Fruit fly (Drosophila melanogaster) whole organism, embryonic: ENCODE data around the gene CG31957.

Experiments used
- Bteb2 ChIP-seq: fragments of 200-800 bp; sonication (Bioruptor generic); optimal IDR thresholded peaks from 2 replicates; lab custom pipeline; 2016; ENCODE audit warnings: missing biosample characterization, missing genetic modification characterization
- C15 ChIP-seq: fragments of 200-800 bp; sonication (Bioruptor generic); IDR thresholded peaks from 3 replicates; pipeline ENCODE4 v1.3.6; 2022; ENCODE audit warnings: missing biosample characterization, missing genetic modification characterization
- CG10462 ChIP-seq: fragments of 200-800 bp; sonication (Bioruptor generic); optimal IDR thresholded peaks from 2 replicates; lab custom pipeline; 2016; ENCODE audit warnings: missing biosample characterization, missing genetic modification characterization
- CG13624 ChIP-seq: fragments of 200-800 bp; sonication (Bioruptor generic); optimal IDR thresholded peaks from 2 replicates; lab custom pipeline; 2016; ENCODE audit warnings: missing biosample characterization, missing genetic modification characterization
- CG14014 ChIP-seq: fragments of 200-800 bp; sonication (Bioruptor generic); IDR thresholded peaks from 2 replicates; pipeline ENCODE4 v1.3.6; 2022; ENCODE audit warnings: missing biosample characterization, missing genetic modification characterization
- CG14965 ChIP-seq: fragments of 200-800 bp; sonication (Bioruptor generic); optimal IDR thresholded peaks from 2 replicates; lab custom pipeline; 2016; ENCODE audit warnings: missing biosample characterization, missing genetic modification characterization, borderline replicate concordance
- CG15696 ChIP-seq: fragments of 200-800 bp; sonication (Bioruptor generic); optimal IDR thresholded peaks from 2 replicates; lab custom pipeline; 2019; ENCODE audit warnings: missing biosample characterization, mild to moderate bottlenecking, missing genetic modification characterization, moderate library complexity
- CG1603 ChIP-seq: fragments of 200-800 bp; sonication (Bioruptor generic); optimal IDR thresholded peaks from 2 replicates; lab custom pipeline; 2019; ENCODE audit warnings: missing biosample characterization, mild to moderate bottlenecking, missing genetic modification characterization, moderate library complexity
- CG17568 ChIP-seq: fragments of 200-800 bp; sonication (Bioruptor generic); optimal IDR thresholded peaks from 2 replicates; lab custom pipeline; 2018; ENCODE audit warnings: missing biosample characterization, mild to moderate bottlenecking, missing genetic modification characterization, moderate library complexity
- CG17912 ChIP-seq: fragments of 200-800 bp; sonication (Bioruptor generic); optimal IDR thresholded peaks from 2 replicates; lab custom pipeline; 2018; ENCODE audit warnings: missing biosample characterization, mild to moderate bottlenecking, missing genetic modification characterization
- CG2199 ChIP-seq: fragments of 200-800 bp; sonication (Bioruptor generic); IDR thresholded peaks from 3 replicates; pipeline ENCODE4 v1.3.6; 2022; ENCODE audit warnings: missing biosample characterization, missing genetic modification characterization
- CG30020 ChIP-seq: fragments of 200-800 bp; optimal IDR thresholded peaks from 2 replicates; lab custom pipeline; 2019; ENCODE audit warnings: missing biosample characterization, mild to moderate bottlenecking, missing genetic modification characterization, moderate library complexity
- CG31388 ChIP-seq: fragments of 200-800 bp; sonication (Bioruptor generic); optimal IDR thresholded peaks from 2 replicates; lab custom pipeline; 2016; ENCODE audit warnings: missing biosample characterization, missing genetic modification characterization
- CG3838 ChIP-seq: fragments of 200-800 bp; sonication (Bioruptor generic); optimal IDR thresholded peaks from 3 replicates; lab custom pipeline; 2016; ENCODE audit warnings: missing biosample characterization, missing genetic modification characterization
- CG42726 ChIP-seq: fragments of 200-800 bp; sonication (Bioruptor generic); IDR thresholded peaks from 2 replicates; pipeline ENCODE4 v1.3.6; 2022; ENCODE audit warnings: missing biosample characterization, missing genetic modification characterization; ENCODE audit not compliant: partially characterized antibody
- CG4360 ChIP-seq: fragments of 200-800 bp; sonication (Bioruptor generic); IDR thresholded peaks from 2 replicates; pipeline ENCODE4 v1.3.6; 2022; ENCODE audit warnings: missing biosample characterization, missing genetic modification characterization
- CG43689 ChIP-seq: fragments of 200-800 bp; sonication (Bioruptor generic); IDR thresholded peaks from 2 replicates; pipeline ENCODE4 v1.3.6; 2022; ENCODE audit warnings: missing biosample characterization, missing genetic modification characterization
- CG5180 ChIP-seq: fragments of 200-800 bp; sonication (Bioruptor generic); optimal IDR thresholded peaks from 3 replicates; lab custom pipeline; 2017; ENCODE audit warnings: missing biosample characterization, missing genetic modification characterization, mild to moderate bottlenecking, moderate library complexity, missing genetic modification reagents
- CG6683 ChIP-seq: fragments of 200-800 bp; sonication (Bioruptor generic); optimal IDR thresholded peaks from 2 replicates; lab custom pipeline; 2017; ENCODE audit warnings: missing biosample characterization, mild to moderate bottlenecking, missing genetic modification characterization, missing genetic modification reagents
- CG8290 ChIP-seq, 3 experiments: fragments of 200-800 bp; sonication (Bioruptor generic); optimal IDR thresholded peaks; 2 replicates each; lab custom pipeline; 2016 to 2019; ENCODE audit warnings: missing biosample characterization in 3 of 3, missing genetic modification characterization in 3 of 3, mild to moderate bottlenecking in 2 of 3, moderate library complexity in 1 of 3
- Dp ChIP-seq: fragments of 200-800 bp; sonication (Bioruptor generic); optimal IDR thresholded peaks from 2 replicates; lab custom pipeline; 2018; ENCODE audit warnings: missing biosample characterization, mild to moderate bottlenecking, missing genetic modification characterization, moderate library complexity
- Hand ChIP-seq: fragments of 200-800 bp; sonication (Bioruptor generic); optimal IDR thresholded peaks from 2 replicates; lab custom pipeline; 2017; ENCODE audit warnings: mild to moderate bottlenecking, missing biosample characterization, missing genetic modification reagents, missing genetic modification characterization
- Hr3 ChIP-seq: fragments of 200-800 bp; sonication (Bioruptor generic); optimal IDR thresholded peaks from 3 replicates; lab custom pipeline; 2016; ENCODE audit warnings: missing biosample characterization, missing genetic modification characterization
- Hr39 ChIP-seq: fragments of >200 bp; optimal IDR thresholded peaks from 2 replicates; lab custom pipeline; 2017
- Max ChIP-seq: fragments of 200-800 bp; sonication (Bioruptor generic); optimal IDR thresholded peaks from 2 replicates; lab custom pipeline; 2016; ENCODE audit warnings: missing biosample characterization, mild to moderate bottlenecking, missing genetic modification characterization
- Nf-YC ChIP-seq: fragments of 200-800 bp; optimal IDR thresholded peaks from 3 replicates; lab custom pipeline; 2019; ENCODE audit warnings: missing biosample characterization, mild to moderate bottlenecking, missing genetic modification characterization, moderate library complexity
- NfI ChIP-seq: fragments of 200-800 bp; sonication (Bioruptor generic); optimal IDR thresholded peaks from 3 replicates; lab custom pipeline; 2018; ENCODE audit warnings: missing biosample characterization, mild to moderate bottlenecking, missing genetic modification characterization, moderate library complexity
- PHDP ChIP-seq: fragments of 200-800 bp; sonication (Bioruptor generic); optimal IDR thresholded peaks from 3 replicates; lab custom pipeline; 2018; ENCODE audit warnings: missing biosample characterization, mild to moderate bottlenecking, missing genetic modification characterization, moderate library complexity
- YL-1 ChIP-seq: fragments of 200-800 bp; sonication (Bioruptor generic); optimal IDR thresholded peaks from 3 replicates; lab custom pipeline; 2017; ENCODE audit warnings: missing biosample characterization, mild to moderate bottlenecking, missing genetic modification characterization
- ab ChIP-seq: fragments of 200-800 bp; sonication (Bioruptor generic); optimal IDR thresholded peaks from 2 replicates; lab custom pipeline; 2016; ENCODE audit warnings: missing biosample characterization, missing genetic modification characterization
- amos ChIP-seq: fragments of 200-800 bp; sonication (Bioruptor generic); IDR thresholded peaks from 2 replicates; pipeline ENCODE4 v1.3.6; 2022; ENCODE audit warnings: missing biosample characterization, missing genetic modification characterization; ENCODE audit not compliant: partially characterized antibody
- ato ChIP-seq: fragments of 200-800 bp; sonication (Bioruptor generic); IDR thresholded peaks from 2 replicates; pipeline ENCODE4 v1.3.6; 2022; ENCODE audit warnings: missing biosample characterization, missing genetic modification characterization; ENCODE audit not compliant: partially characterized antibody
- az2 ChIP-seq: fragments of 200-800 bp; sonication (Bioruptor generic); optimal IDR thresholded peaks from 3 replicates; lab custom pipeline; 2016; ENCODE audit warnings: missing biosample characterization, missing genetic modification characterization
- chif ChIP-seq, 2 experiments: fragments of 200-800 bp; sonication (Bioruptor generic); optimal IDR thresholded peaks; 3 replicates each; lab custom pipeline; 2016; ENCODE audit warnings: missing biosample characterization in 2 of 2, missing genetic modification characterization in 2 of 2
- corto ChIP-seq: fragments of 200-800 bp; sonication (Bioruptor generic); optimal IDR thresholded peaks from 2 replicates; lab custom pipeline; 2016; ENCODE audit warnings: missing biosample characterization, mild to moderate bottlenecking, missing genetic modification characterization, moderate library complexity
- fu2 ChIP-seq: fragments of 200-800 bp; sonication (Bioruptor generic); optimal IDR thresholded peaks from 2 replicates; lab custom pipeline; 2016; ENCODE audit warnings: missing biosample characterization, missing genetic modification characterization
- gce ChIP-seq: fragments of 200-800 bp; sonication (Bioruptor generic); IDR thresholded peaks from 3 replicates; pipeline ENCODE4 v1.3.6; 2022; ENCODE audit warnings: missing biosample characterization, missing genetic modification characterization
- gfzf ChIP-seq: fragments of 200-800 bp; sonication (Bioruptor generic); optimal IDR thresholded peaks from 2 replicates; lab custom pipeline; 2016; ENCODE audit warnings: missing biosample characterization, mild to moderate bottlenecking, missing genetic modification characterization, moderate library complexity
- hbn ChIP-seq: fragments of 200-800 bp; sonication (Bioruptor generic); IDR thresholded peaks from 2 replicates; pipeline ENCODE4 v1.3.6; 2022; ENCODE audit warnings: missing biosample characterization, missing genetic modification characterization; ENCODE audit not compliant: partially characterized antibody
- lbe ChIP-seq: fragments of 200-800 bp; sonication (Bioruptor generic); optimal IDR thresholded peaks from 2 replicates; lab custom pipeline; 2016; ENCODE audit warnings: missing biosample characterization, mild to moderate bottlenecking, missing genetic modification characterization
- mam ChIP-seq: fragments of 200-800 bp; sonication (Bioruptor generic); optimal IDR thresholded peaks from 3 replicates; lab custom pipeline; 2016; ENCODE audit warnings: missing biosample characterization, missing genetic modification characterization
- nau ChIP-seq: fragments of 200-800 bp; sonication (Bioruptor generic); optimal IDR thresholded peaks from 3 replicates; lab custom pipeline; 2017; ENCODE audit warnings: missing biosample characterization, mild to moderate bottlenecking, missing genetic modification characterization, missing genetic modification reagents
- pfk ChIP-seq: fragments of 200-800 bp; sonication (Bioruptor generic); optimal IDR thresholded peaks from 2 replicates; lab custom pipeline; 2018; ENCODE audit warnings: missing biosample characterization, mild to moderate bottlenecking, missing genetic modification characterization, moderate library complexity
- pum ChIP-seq: fragments of 200-800 bp; sonication (Bioruptor generic); optimal IDR thresholded peaks from 2 replicates; lab custom pipeline; 2016; ENCODE audit warnings: missing biosample characterization, missing genetic modification characterization
- sens ChIP-seq: fragments of 200-800 bp; sonication (Bioruptor generic); peaks from one replicate; lab custom pipeline; 2016; ENCODE audit warnings: missing biosample characterization, missing genetic modification characterization
- sisA ChIP-seq: fragments of 200-800 bp; sonication (Bioruptor generic); IDR thresholded peaks from 2 replicates; pipeline ENCODE4 v1.3.6; 2022; ENCODE audit warnings: missing biosample characterization, missing genetic modification characterization
- stwl ChIP-seq: fragments of 200-800 bp; sonication (Bioruptor generic); optimal IDR thresholded peaks from 3 replicates; lab custom pipeline; 2018; ENCODE audit warnings: missing biosample characterization, mild to moderate bottlenecking, missing genetic modification characterization, moderate library complexity
- tap ChIP-seq: fragments of 200-800 bp; optimal IDR thresholded peaks from 3 replicates; lab custom pipeline; 2019; ENCODE audit warnings: missing biosample characterization, mild to moderate bottlenecking, missing genetic modification characterization, moderate library complexity
- tx ChIP-seq: fragments of 200-800 bp; sonication (Bioruptor generic); optimal IDR thresholded peaks from 2 replicates; lab custom pipeline; 2016; ENCODE audit warnings: missing biosample characterization, missing genetic modification characterization
- z ChIP-seq: fragments of 200-800 bp; sonication (Bioruptor generic); IDR thresholded peaks from 3 replicates; pipeline ENCODE4 v1.3.6; 2022; ENCODE audit warnings: missing biosample characterization, missing genetic modification characterization
- zf30C ChIP-seq: fragments of 200-800 bp; sonication (Bioruptor generic); optimal IDR thresholded peaks from 3 replicates; lab custom pipeline; 2018; ENCODE audit warnings: missing biosample characterization, mild to moderate bottlenecking, missing genetic modification characterization

The CG31957 gene

DNA sequence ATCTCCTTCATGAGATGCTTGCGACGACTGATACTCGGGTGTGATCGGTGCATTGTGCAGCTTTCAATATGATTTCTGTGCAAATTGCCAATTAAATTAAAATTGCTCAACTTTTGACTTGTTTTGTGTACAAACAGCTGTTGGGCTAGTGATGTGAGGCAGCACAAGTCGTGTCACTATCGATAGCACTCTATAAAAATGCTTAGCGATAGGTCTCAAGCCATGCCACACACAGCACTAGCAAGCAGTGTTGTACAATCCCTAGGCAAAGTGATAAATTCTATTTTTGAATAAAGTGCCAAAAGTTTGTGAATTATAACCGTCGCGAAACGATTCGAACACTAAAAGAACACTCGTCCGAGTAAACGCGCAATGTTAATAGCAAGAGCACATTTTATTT lies at the start of gene CG31957 (continued):
- TF ChIP-seq CG13624 (peak; percentile 49), gfzf (peak; percentile 13), pfk (GFP tag; lab: Kevin White, UChicago) (no peak), Bteb2 (GFP tag; lab: Kevin White, UChicago) (peak; percentile 38), CG17568 (GFP tag; lab: Kevin White, UChicago) (no peak), CG14014 (GFP tag; lab: Robert Waterston, UW) (peak; percentile 53), NfI (peak; percentile 40), Dp (peak; percentile 74), CG6683 (GFP tag; lab: Kevin White, UChicago) (no peak), PHDP (no peak), CG17912 (GFP tag; lab: Kevin White, UChicago) (peak; percentile 38), tap (tag; lab: Kevin White, UChicago) (no peak), az2 (GFP tag; lab: Kevin White, UChicago) (peak; percentile 10), gce (no peak), C15 (GFP tag; lab: Robert Waterston, UW) (no peak), CG2199 (GFP tag; lab: Robert Waterston, UW) (no peak), CG14965 (GFP tag; lab: Kevin White, UChicago) (no peak), CG1603 (peak; percentile 87), mam (GFP tag; lab: Kevin White, UChicago) (peak; percentile 78), CG8290 (GFP tag; optimal IDR thresholded peaks at IDR 0.05; lab: Kevin White, UChicago) (peak; percentile 39), CG8290 (tag; optimal IDR thresholded peaks at IDR 0.05; lab: Kevin White, UChicago) (no peak), Nf-YC (tag; lab: Kevin White, UChicago) (no peak), Hand (no peak), corto (GFP tag; lab: Kevin White, UChicago) (no peak), CG42726 (GFP tag; lab: Robert Waterston, UW) (peak; percentile 90), stwl (peak; percentile 94), zf30C (GFP tag; lab: Kevin White, UChicago) (no peak), CG3838 (no peak), pum (peak; percentile 46), hbn (peak; percentile 96), CG30020 (tag; lab: Kevin White, UChicago) (no peak), z (GFP tag; lab: Robert Waterston, UW) (no peak), sisA (GFP tag; lab: Robert Waterston, UW) (0 out of 2 replicates have a peak, but pooled peaks have one; percentile 13), lbe (GFP tag; lab: Kevin White, UChicago) (no peak), CG5180 (GFP tag; lab: Kevin White, UChicago) (no peak), nau (GFP tag; lab: Kevin White, UChicago) (no peak), YL-1 (peak; percentile 48), amos (GFP tag; lab: Robert Waterston, UW) (peak; percentile 96), fu2 (peak; percentile 74), sens (GFP tag; lab: Kevin White, UChicago) (peak; percentile 88), Hr3 (GFP tag; lab: Kevin White, UChicago) (peak; percentile 49), chif (GFP tag; optimal IDR thresholded peaks at IDR 0.05; lab: Kevin White, UChicago) (peak; percentile 58 to 65), Max (GFP tag; lab: Kevin White, UChicago) (peak; percentile 35), ab (GFP tag; lab: Kevin White, UChicago) (peak; percentile 27), tx (GFP tag; lab: Kevin White, UChicago) (peak; percentile 45), Hr39 (lab: Kevin White, UChicago) (no peak), CG10462 (GFP tag; lab: Kevin White, UChicago) (no peak), ato (GFP tag; lab: Robert Waterston, UW) (peak; percentile 92), CG15696 (no peak), CG43689 (GFP tag; lab: Robert Waterston, UW) (no peak), CG31388 (GFP tag; lab: Kevin White, UChicago) (no peak), CG4360 (GFP tag; lab: Robert Waterston, UW) (no peak)
